Fruit fly (Drosophila melanogaster): ENCODE data around the gene RhoGEF3.

The RhoGEF3 gene

DNA sequence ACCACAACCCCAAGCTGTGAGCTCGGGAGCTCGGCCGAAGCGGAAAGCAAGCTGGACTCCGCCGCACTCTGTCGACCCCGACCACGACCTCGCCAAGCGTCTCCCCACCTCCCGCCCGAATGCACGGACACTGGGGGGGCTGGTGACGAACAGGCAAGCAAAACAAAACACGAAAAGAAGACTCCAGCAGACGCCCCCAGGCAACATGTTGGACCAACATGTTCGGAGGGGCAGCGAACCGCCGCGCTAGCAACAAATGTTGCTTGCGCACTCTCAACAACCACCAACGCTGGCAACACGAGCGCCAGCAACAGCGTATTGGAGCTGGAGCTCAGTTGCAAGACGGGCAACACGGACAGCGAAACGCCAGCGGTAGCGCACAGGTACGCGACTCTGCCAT is 5.0 kb downstream of the RhoGEF3 start (continued):
- TF ChIP-seq psq (GFP tag; optimal IDR thresholded peaks at IDR 0.05) (peak; percentile 79), ftz-f1 (GFP tag; optimal IDR thresholded peaks at IDR 0.05) (peak; percentile 56), Drgx (GFP tag; IDR thresholded peaks at IDR 0.05) (peak; percentile 19; the same call in 1 of the 2 replicates), fd102C (GFP tag; optimal IDR thresholded peaks at IDR 0.05) (no peak), Atf3 (GFP tag; optimal IDR thresholded peaks at IDR 0.05) (no peak), Deaf1 (tag; optimal IDR thresholded peaks at IDR 0.05) (peak; percentile 88), CG34422 (GFP tag; IDR thresholded peaks at IDR 0.05) (0 out of 3 replicates have a peak, but pooled peaks have one; percentile 38), CG11456 (GFP tag; IDR thresholded peaks at IDR 0.05) (no peak), Med (GFP tag) (peak; percentile 72), CG12744 (GFP tag; optimal IDR thresholded peaks at IDR 0.05) (no peak), sc (optimal IDR thresholded peaks at IDR 0.05) (no peak), sc (GFP tag; optimal IDR thresholded peaks at IDR 0.05) (no peak), B-H2 (GFP tag; optimal IDR thresholded peaks at IDR 0.05) (no peak), CG18599 (GFP tag; optimal IDR thresholded peaks at IDR 0.05) (peak; percentile 40), Bgb (GFP tag; IDR thresholded peaks at IDR 0.05; ENCODE audit: partially characterized antibody) (peak; percentile 42; the same call in 1 of the 2 replicates), unpg (GFP tag; optimal IDR thresholded peaks at IDR 0.05) (no peak), CG34224 (GFP tag; IDR thresholded peaks at IDR 0.05; ENCODE audit: partially characterized antibody) (peak; percentile 54; the same call in 1 of the 3 replicates), pros (GFP tag; optimal IDR thresholded peaks at IDR 0.05) (no peak)

- TF ChIP-seq CHES-1-like (GFP tag; optimal IDR thresholded peaks at IDR 0.05) (no peak), chm (GFP tag; IDR thresholded peaks at IDR 0.05) (no peak), CG6689 (GFP tag; IDR thresholded peaks at IDR 0.05) (no peak), Blimp-1 (GFP tag; optimal IDR thresholded peaks at IDR 0.05) (no peak), wor (GFP tag; IDR thresholded peaks at IDR 0.05) (no peak), CG2120 (GFP tag; optimal IDR thresholded peaks at IDR 0.05) (no peak), dysf (GFP tag; IDR thresholded peaks at IDR 0.05) (no peak), Lpt (GFP tag; optimal IDR thresholded peaks at IDR 0.05) (no peak), CG12769 (tag; optimal IDR thresholded peaks at IDR 0.05) (no peak), ash1 (GFP tag; optimal IDR thresholded peaks at IDR 0.05) (no peak), kah (GFP tag; optimal IDR thresholded peaks at IDR 0.05) (no peak), maf-S (GFP tag; optimal IDR thresholded peaks at IDR 0.05) (no peak), esg (GFP tag; conservative IDR thresholded peaks at IDR 0.05) (no peak), E2f1 (GFP tag; IDR thresholded peaks at IDR 0.05) (no peak), CG7556 (GFP tag; optimal IDR thresholded peaks at IDR 0.05) (no peak), H15 (GFP tag; IDR thresholded peaks at IDR 0.05) (no peak), Xrp1 (GFP tag; IDR thresholded peaks at IDR 0.05) (no peak), ftz-f1 (GFP tag; optimal IDR thresholded peaks at IDR 0.05) (no peak), Side (GFP tag; optimal IDR thresholded peaks at IDR 0.05) (no peak)
Measured at dm6 chr3L:284253-284652, 7.0 kb downstream of the RhoGEF3 start.

DNA sequence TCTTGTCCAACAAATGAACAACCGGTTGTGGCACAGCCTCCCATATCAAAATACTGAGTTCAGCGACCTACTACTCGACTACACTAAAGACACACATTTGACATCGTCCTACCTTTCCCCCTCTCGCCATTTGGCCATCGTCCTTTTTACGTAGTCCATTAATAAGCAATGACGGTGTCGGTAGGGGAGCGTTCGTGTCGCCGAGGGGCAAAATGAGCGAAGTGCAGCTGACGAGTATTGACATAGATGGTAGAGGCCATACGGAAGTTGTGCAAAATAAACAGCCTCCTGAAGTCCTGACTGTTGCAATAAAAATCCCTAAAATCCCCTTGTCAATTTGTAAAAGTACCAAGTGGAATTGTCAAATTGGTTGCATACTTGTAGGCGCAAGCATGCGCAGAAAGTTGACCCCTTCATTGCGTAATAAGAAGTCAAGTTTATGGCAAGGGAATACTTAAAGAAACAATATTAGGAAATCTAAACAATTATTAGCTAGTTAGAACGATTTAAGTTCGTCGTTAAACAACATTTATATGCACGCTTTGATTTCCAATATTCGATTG is 14.4 kb downstream of the RhoGEF3 start:
- no peak for TF ChIP-seq Fer3 (tag; optimal IDR thresholded peaks at IDR 0.05)
- no peak for TF ChIP-seq az2 (GFP tag; optimal IDR thresholded peaks at IDR 0.05)
- no peak for TF ChIP-seq slp2 (GFP tag; optimal IDR thresholded peaks at IDR 0.05)
- TF ChIP-seq Med (GFP tag), result peak; percentile 49
- peak; percentile 53 for TF ChIP-seq Deaf1 (tag; optimal IDR thresholded peaks at IDR 0.05)
- TF ChIP-seq abd-A (tag; optimal IDR thresholded peaks at IDR 0.05), result peak; percentile 67
- 0 out of 2 replicates have a peak, but pooled peaks have one; percentile 9 for TF ChIP-seq crol (GFP tag; IDR thresholded peaks at IDR 0.05)
- peak in 1 of 2 experiments; percentile 64 for TF ChIP-seq tll (GFP tag; optimal IDR thresholded peaks at IDR 0.05)
- no peak for TF ChIP-seq CG32532 (GFP tag; IDR thresholded peaks at IDR 0.05)
- peak; percentile 0 for TF ChIP-seq pros (GFP tag; optimal IDR thresholded peaks at IDR 0.05)
- 0 out of 2 replicates have a peak, but pooled peaks have one; percentile 16 for TF ChIP-seq bbx (GFP tag; IDR thresholded peaks at IDR 0.05; ENCODE audit: partially characterized antibody)
- TF ChIP-seq salm (tag; optimal IDR thresholded peaks at IDR 0.05), result no peak
- TF ChIP-seq ken (GFP tag; IDR thresholded peaks at IDR 0.05), result 0 out of 3 replicates have a peak, but pooled peaks have one; percentile 41
- no peak for TF ChIP-seq Meics (GFP tag; optimal IDR thresholded peaks at IDR 0.05)
- no peak for TF ChIP-seq Lpt (GFP tag; optimal IDR thresholded peaks at IDR 0.05)
- TF ChIP-seq Pdp1 (GFP tag; optimal IDR thresholded peaks at IDR 0.05), result peak in 1 of 2 experiments; percentile 100
- peak; percentile 72 for TF ChIP-seq CG15479 (GFP tag; optimal IDR thresholded peaks at IDR 0.05)

All from whole organism, embryonic.